Fruit fly (Drosophila melanogaster) whole organism, embryonic: ENCODE measurements around the gene MFS9.

Source experiments
- Atf-2 ChIP-seq: fragments of 200-800 bp; sonication (Bioruptor generic); optimal IDR thresholded peaks from 2 replicates; lab custom pipeline; 2016; ENCODE audit warnings: missing biosample characterization, missing genetic modification characterization
- Awh ChIP-seq: fragments of 200-800 bp; sonication (Bioruptor generic); IDR thresholded peaks from 2 replicates; pipeline ENCODE4, ENCODE4 v1.3.6; 2022; ENCODE audit warnings: missing biosample characterization, missing genetic modification characterization
- BtbVII ChIP-seq: fragments of 200-800 bp; sonication (Bioruptor generic); optimal IDR thresholded peaks from 3 replicates; lab custom pipeline; 2017; ENCODE audit warnings: missing biosample characterization, mild to moderate bottlenecking, missing genetic modification characterization
- C15 ChIP-seq: fragments of 200-800 bp; sonication (Bioruptor generic); IDR thresholded peaks from 3 replicates; pipeline ENCODE4 v1.3.6; 2022; ENCODE audit warnings: missing biosample characterization, missing genetic modification characterization
- CG10274 ChIP-seq: fragments of 200-800 bp; sonication (Bioruptor generic); optimal IDR thresholded peaks from 3 replicates; lab custom pipeline; 2017; ENCODE audit warnings: missing biosample characterization, mild to moderate bottlenecking, missing genetic modification characterization
- CG10654 ChIP-seq: fragments of 200-800 bp; sonication (Bioruptor generic); optimal IDR thresholded peaks from 2 replicates; lab custom pipeline; 2016; ENCODE audit warnings: missing biosample characterization, missing genetic modification characterization
- CG11247 ChIP-seq: fragments of 200-800 bp; sonication (Bioruptor generic); IDR thresholded peaks from 2 replicates; pipeline ENCODE4 v1.3.6; 2022; ENCODE audit warnings: missing biosample characterization, missing genetic modification characterization
- CG11695 ChIP-seq: fragments of 200-800 bp; sonication (Bioruptor generic); IDR thresholded peaks from 3 replicates; pipeline ENCODE4 v1.3.6; 2022; ENCODE audit warnings: missing biosample characterization, missing genetic modification characterization
- CG12236 ChIP-seq: fragments of 200-800 bp; sonication (Bioruptor generic); optimal IDR thresholded peaks from 2 replicates; lab custom pipeline; 2016; ENCODE audit warnings: missing biosample characterization, missing genetic modification characterization
- CG13123 ChIP-seq: fragments of 200-800 bp; sonication (Bioruptor generic); optimal IDR thresholded peaks from 2 replicates; lab custom pipeline; 2016; ENCODE audit warnings: missing biosample characterization, missing genetic modification characterization
- CG13624 ChIP-seq: fragments of 200-800 bp; sonication (Bioruptor generic); optimal IDR thresholded peaks from 2 replicates; lab custom pipeline; 2016; ENCODE audit warnings: missing biosample characterization, missing genetic modification characterization
- CG13775 ChIP-seq: fragments of 200-800 bp; sonication (Bioruptor generic); optimal IDR thresholded peaks from 3 replicates; lab custom pipeline; 2017; ENCODE audit warnings: missing biosample characterization, mild to moderate bottlenecking, missing genetic modification characterization
- CG14667 ChIP-seq: fragments of 200-800 bp; sonication (Bioruptor generic); IDR thresholded peaks from 2 replicates; pipeline ENCODE4 v1.3.6; 2022; ENCODE audit warnings: missing biosample characterization, missing genetic modification characterization
- CG17612 ChIP-seq: fragments of 200-800 bp; sonication (Bioruptor generic); IDR thresholded peaks from 2 replicates; pipeline ENCODE4 v1.3.6; 2022; ENCODE audit warnings: missing biosample characterization, missing genetic modification characterization
- CG2116 ChIP-seq: fragments of 200-800 bp; sonication (Bioruptor generic); optimal IDR thresholded peaks from 3 replicates; lab custom pipeline; 2018; ENCODE audit warnings: missing biosample characterization, mild to moderate bottlenecking, missing genetic modification characterization
- CG2129 ChIP-seq: fragments of 200-800 bp; sonication (Bioruptor generic); IDR thresholded peaks from 2 replicates; pipeline ENCODE4 v1.3.6; 2022; ENCODE audit warnings: missing biosample characterization, missing genetic modification characterization; ENCODE audit not compliant: partially characterized antibody
- CG3726 ChIP-seq: fragments of 200-800 bp; sonication (Bioruptor generic); IDR thresholded peaks from 3 replicates; pipeline ENCODE4, ENCODE4 v1.3.6; 2022; ENCODE audit warnings: missing biosample characterization, missing genetic modification characterization
- CG4854 ChIP-seq: fragments of 200-800 bp; sonication (Bioruptor generic); optimal IDR thresholded peaks from 2 replicates; lab custom pipeline; 2016; ENCODE audit warnings: missing biosample characterization, missing genetic modification characterization, inconsistent platforms
- CG5245 ChIP-seq: fragments of 200-800 bp; sonication (Bioruptor generic); optimal IDR thresholded peaks from 3 replicates; lab custom pipeline; 2016; ENCODE audit warnings: missing biosample characterization, missing genetic modification characterization
- CG6272 ChIP-seq: fragments of 200-800 bp; sonication (Bioruptor generic); IDR thresholded peaks from 2 replicates; pipeline ENCODE4 v1.3.6; 2022; ENCODE audit warnings: missing biosample characterization, missing genetic modification characterization
- CG6791 ChIP-seq: fragments of 200-800 bp; sonication (Bioruptor generic); IDR thresholded peaks from 3 replicates; pipeline ENCODE4 v1.3.6; 2022; ENCODE audit warnings: missing biosample characterization, missing genetic modification characterization; ENCODE audit not compliant: partially characterized antibody
- CG6813 ChIP-seq: fragments of 200-800 bp; sonication (Bioruptor generic); optimal IDR thresholded peaks from 2 replicates; lab custom pipeline; 2017; ENCODE audit warnings: missing biosample characterization, missing genetic modification characterization, mild to moderate bottlenecking, moderate library complexity, missing genetic modification reagents
- CG7372 ChIP-seq: fragments of 200-800 bp; sonication (Bioruptor generic); IDR thresholded peaks from 2 replicates; pipeline ENCODE4 v1.3.6; 2022; ENCODE audit warnings: missing biosample characterization, missing genetic modification characterization
- CG7987 ChIP-seq: fragments of 200-800 bp; sonication (Bioruptor generic); optimal IDR thresholded peaks from 2 replicates; lab custom pipeline; 2018; ENCODE audit warnings: missing biosample characterization, mild to moderate bottlenecking, missing genetic modification characterization, moderate library complexity
- Deaf1 ChIP-seq: fragments of 200-800 bp; optimal IDR thresholded peaks from 3 replicates; lab custom pipeline; 2019; ENCODE audit warnings: missing biosample characterization, mild to moderate bottlenecking, missing genetic modification characterization, moderate library complexity
- Doc2 ChIP-seq: fragments of 200-800 bp; sonication (Bioruptor generic); IDR thresholded peaks from 2 replicates; pipeline ENCODE4 v1.3.6; 2022; ENCODE audit warnings: missing biosample characterization, missing genetic modification characterization
- Gug ChIP-seq: fragments of 200-800 bp; sonication (Bioruptor generic); IDR thresholded peaks from 4 replicates; pipeline ENCODE4 v1.3.6; 2022; ENCODE audit warnings: missing biosample characterization, missing genetic modification characterization
- HHEX ChIP-seq: fragments of 200-800 bp; sonication (Bioruptor generic); optimal IDR thresholded peaks from 3 replicates; lab custom pipeline; 2017; ENCODE audit warnings: missing biosample characterization, mild to moderate bottlenecking, missing genetic modification characterization, missing genetic modification reagents
- HLH54F ChIP-seq: fragments of 200-800 bp; sonication (Bioruptor generic); optimal IDR thresholded peaks from 3 replicates; lab custom pipeline; 2016; ENCODE audit warnings: missing biosample characterization, missing genetic modification characterization
- Hey ChIP-seq: fragments of 200-800 bp; sonication (Bioruptor generic); optimal IDR thresholded peaks from 3 replicates; lab custom pipeline; 2018; ENCODE audit warnings: missing biosample characterization, mild to moderate bottlenecking, missing genetic modification characterization
- Hr78 ChIP-seq, 2 experiments: fragments of 200-800 bp in 1 of 2; fragments of >200 bp in 1 of 2; sonication (Bioruptor generic) in 1 of 2; optimal IDR thresholded peaks; 2 replicates each; lab custom pipeline; 2017 to 2019; ENCODE audit warnings: missing biosample characterization in 2 of 2, missing genetic modification characterization in 2 of 2, mild to moderate bottlenecking in 1 of 2, moderate library complexity in 1 of 2
- Med ChIP-seq: fragments of 200-800 bp; sonication (Bioruptor generic); peaks from one replicate; lab custom pipeline; 2016; ENCODE audit warnings: missing biosample characterization, missing genetic modification characterization, mild to moderate bottlenecking, inconsistent platforms, moderate library complexity
- NK7.1 ChIP-seq: fragments of 200-800 bp; sonication (Bioruptor generic); optimal IDR thresholded peaks from 3 replicates; lab custom pipeline; 2016; ENCODE audit warnings: missing biosample characterization, missing genetic modification characterization
- Stat92E ChIP-seq, 3 experiments: fragments of >200 bp in 2 of 3; fragments of 200-800 bp in 1 of 3; sonication (Bioruptor generic) in 1 of 3; optimal IDR thresholded peaks; 2 replicates each; lab custom pipeline; 2017 to 2019; ENCODE audit warnings: missing biosample characterization in 3 of 3, missing genetic modification characterization in 3 of 3, mild to moderate bottlenecking in 1 of 3, moderate library complexity in 1 of 3
- Usf ChIP-seq: fragments of 200-800 bp; sonication (Bioruptor generic); optimal IDR thresholded peaks from 2 replicates; lab custom pipeline; 2017; ENCODE audit warnings: missing genotype, missing biosample characterization, missing genetic modification characterization
- Xbp1 ChIP-seq: fragments of 200-800 bp; sonication (Bioruptor generic); optimal IDR thresholded peaks from 3 replicates; lab custom pipeline; 2016; ENCODE audit warnings: missing biosample characterization, mild to moderate bottlenecking, missing genetic modification characterization
- chif ChIP-seq, 2 experiments: fragments of 200-800 bp; sonication (Bioruptor generic); optimal IDR thresholded peaks; 3 replicates each; lab custom pipeline; 2016; ENCODE audit warnings: missing biosample characterization in 2 of 2, missing genetic modification characterization in 2 of 2
- emc ChIP-seq: fragments of 200-800 bp; sonication (Bioruptor generic); optimal IDR thresholded peaks from 2 replicates; lab custom pipeline; 2016; ENCODE audit warnings: missing biosample characterization, missing genetic modification characterization
- fu2 ChIP-seq: fragments of 200-800 bp; sonication (Bioruptor generic); optimal IDR thresholded peaks from 2 replicates; lab custom pipeline; 2016; ENCODE audit warnings: missing biosample characterization, missing genetic modification characterization
- hkb ChIP-seq, 2 experiments: fragments of 200-800 bp in 1 of 2; fragments of >200 bp in 1 of 2; sonication (Bioruptor generic) in 1 of 2; IDR thresholded peaks in 1 of 2; optimal IDR thresholded peaks in 1 of 2; 2 replicates each; pipeline versions ENCODE4 v1.3.6 to Lab custom; 2017 to 2022; ENCODE audit warnings: missing biosample characterization in 1 of 2, missing genetic modification characterization in 1 of 2
- knrl ChIP-seq: fragments of 200-800 bp; sonication (Bioruptor generic); IDR thresholded peaks from 3 replicates; pipeline ENCODE4 v1.3.6; 2022; ENCODE audit warnings: missing biosample characterization, missing genetic modification characterization; ENCODE audit not compliant: partially characterized antibody
- lilli ChIP-seq: fragments of 200-800 bp; sonication (Bioruptor generic); optimal IDR thresholded peaks from 3 replicates; lab custom pipeline; 2016; ENCODE audit warnings: missing biosample characterization, missing genetic modification characterization
- nerfin-2 ChIP-seq: fragments of 200-800 bp; sonication (Bioruptor generic); IDR thresholded peaks from 2 replicates; pipeline ENCODE4 v1.3.6; 2022; ENCODE audit warnings: missing biosample characterization, missing genetic modification characterization; ENCODE audit not compliant: partially characterized antibody
- odd ChIP-seq: fragments of 200-800 bp; sonication (Bioruptor generic); optimal IDR thresholded peaks from 2 replicates; lab custom pipeline; 2017; ENCODE audit warnings: missing biosample characterization, mild to moderate bottlenecking, missing genetic modification characterization
- ro ChIP-seq: fragments of 200-800 bp; sonication (Bioruptor generic); IDR thresholded peaks from 2 replicates; pipeline ENCODE4 v1.3.6; 2022; ENCODE audit warnings: missing biosample characterization, missing genetic modification characterization
- sd ChIP-seq: fragments of 200-800 bp; sonication (Bioruptor generic); optimal IDR thresholded peaks from 3 replicates; lab custom pipeline; 2018; ENCODE audit warnings: missing biosample characterization, mild to moderate bottlenecking, missing genetic modification characterization, moderate library complexity
- sim ChIP-seq: fragments of 200-800 bp; sonication (Bioruptor generic); IDR thresholded peaks from 2 replicates; pipeline ENCODE4 v1.3.6; 2022; ENCODE audit warnings: missing biosample characterization, missing genetic modification characterization
- sob ChIP-seq: fragments of 200-800 bp; sonication (Bioruptor generic); IDR thresholded peaks from 2 replicates; pipeline ENCODE4 v1.3.6; 2022; ENCODE audit warnings: missing biosample characterization, missing genetic modification characterization
- tin ChIP-seq: fragments of 200-800 bp; sonication (Bioruptor generic); optimal IDR thresholded peaks from 3 replicates; lab custom pipeline; 2016; ENCODE audit warnings: missing biosample characterization, missing genetic modification characterization
- zfh2 ChIP-seq: fragments of 200-800 bp; sonication (Bioruptor generic); optimal IDR thresholded peaks from 2 replicates; lab custom pipeline; 2016; ENCODE audit warnings: missing biosample characterization, missing genetic modification characterization

The MFS9 gene

DNA sequence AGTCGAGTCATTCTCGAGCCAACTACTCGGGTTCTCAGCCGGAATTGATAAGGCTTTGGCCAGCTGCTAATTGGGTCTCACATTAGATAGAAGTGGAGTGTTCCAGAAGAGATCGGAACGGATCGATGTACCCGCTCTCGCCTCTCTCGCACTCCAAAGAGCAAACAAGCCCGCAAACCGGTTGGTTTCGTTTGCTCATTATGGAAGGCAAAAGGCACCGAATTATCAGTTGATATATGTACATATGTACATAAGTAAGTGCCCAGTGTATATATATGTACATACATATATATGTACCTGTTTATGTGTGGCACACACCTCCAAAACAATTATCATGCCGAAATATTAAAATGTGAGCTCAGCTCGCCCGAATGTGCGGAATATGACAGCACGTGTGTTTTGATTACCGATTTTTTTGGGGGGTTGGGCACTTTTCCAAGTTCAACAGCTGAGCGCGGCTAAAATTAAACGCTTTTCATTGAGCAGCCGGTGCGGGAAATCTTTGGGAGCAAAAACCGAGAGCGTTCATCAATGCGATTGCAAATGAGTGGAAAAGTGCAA is 43.5 kb upstream of the MFS9 start (continued):
- no peak for TF ChIP-seq NK7.1 (GFP tag; lab: Kevin White, UChicago)
- peak; percentile 53 for TF ChIP-seq odd (GFP tag; lab: Kevin White, UChicago)
- no peak for TF ChIP-seq Atf-2
- TF ChIP-seq CG7372, result no peak; the same call in 1 of the 2 replicates
- TF ChIP-seq CG10654, result no peak
- TF ChIP-seq zfh2 (GFP tag; lab: Kevin White, UChicago), result no peak
- TF ChIP-seq C15 (GFP tag; lab: Robert Waterston, UW), result no peak
- TF ChIP-seq CG14667 (GFP tag; lab: Robert Waterston, UW), result no peak
- TF ChIP-seq Hr78 (GFP tag; optimal IDR thresholded peaks at IDR 0.05; lab: Kevin White, UChicago), result no peak
- no peak for TF ChIP-seq CG13624 (GFP tag; lab: Kevin White, UChicago)
- no peak for TF ChIP-seq chif (GFP tag; optimal IDR thresholded peaks at IDR 0.05; lab: Kevin White, UChicago)
- no peak for TF ChIP-seq Deaf1 (tag; lab: Kevin White, UChicago)
- TF ChIP-seq CG10274, result no peak
- no peak for TF ChIP-seq BtbVII (GFP tag; lab: Kevin White, UChicago)
- no peak for TF ChIP-seq CG6791 (GFP tag; lab: Robert Waterston, UW)
- TF ChIP-seq lilli (GFP tag; lab: Kevin White, UChicago), result no peak
- TF ChIP-seq CG4854 (GFP tag; lab: Kevin White, UChicago), result no peak
- no peak for TF ChIP-seq fu2 (GFP tag; lab: Kevin White, UChicago)
- no peak for TF ChIP-seq knrl (GFP tag; lab: Robert Waterston, UW)
- no peak for TF ChIP-seq Med (GFP tag; lab: Kevin White, UChicago)
- no peak for TF ChIP-seq hkb (optimal IDR thresholded peaks at IDR 0.05; lab: Kevin White, UChicago)
- TF ChIP-seq hkb (GFP tag; IDR thresholded peaks at IDR 0.05; lab: Robert Waterston, UW), result peak; percentile 8
- no peak for TF ChIP-seq CG13775
- no peak for TF ChIP-seq nerfin-2 (GFP tag; lab: Robert Waterston, UW)
- peak; percentile 35; the same call in 1 of the 2 replicates for TF ChIP-seq Awh
- peak; percentile 68 for TF ChIP-seq Hey
- TF ChIP-seq HLH54F, result no peak
- no peak for TF ChIP-seq tin (GFP tag; lab: Kevin White, UChicago)
- TF ChIP-seq CG3726 (GFP tag; lab: Robert Waterston, UW), result no peak
- TF ChIP-seq CG6272 (GFP tag; lab: Robert Waterston, UW), result no peak
- peak; percentile 50 for TF ChIP-seq HHEX
- no peak for TF ChIP-seq Usf (GFP tag; lab: Kevin White, UChicago)
- no peak for TF ChIP-seq Gug (GFP tag; lab: Robert Waterston, UW)
- no peak for TF ChIP-seq CG2116 (GFP tag; lab: Kevin White, UChicago)
- peak; percentile 4 for TF ChIP-seq sd (tag; lab: Kevin White, UChicago)
- TF ChIP-seq emc, result no peak
- TF ChIP-seq sim (GFP tag; lab: Robert Waterston, UW), result 0 out of 2 replicates have a peak, but pooled peaks have one; percentile 24
- TF ChIP-seq CG2129 (GFP tag; lab: Robert Waterston, UW), result no peak
- TF ChIP-seq Xbp1 (GFP tag; lab: Kevin White, UChicago), result no peak
- TF ChIP-seq CG6813, result peak; percentile 51
- no peak for TF ChIP-seq CG12236 (GFP tag; lab: Kevin White, UChicago)
- TF ChIP-seq CG5245 (GFP tag; lab: Kevin White, UChicago), result no peak
- no peak for TF ChIP-seq sob (GFP tag; lab: Robert Waterston, UW)
- no peak for TF ChIP-seq Doc2
- peak in 1 of 3 experiments; percentile 37 for TF ChIP-seq Stat92E (GFP tag; optimal IDR thresholded peaks at IDR 0.05; lab: Kevin White, UChicago)
- no peak for TF ChIP-seq CG11247
- no peak for TF ChIP-seq ro (GFP tag; lab: Robert Waterston, UW)
- no peak for TF ChIP-seq CG17612
- TF ChIP-seq CG13123 (GFP tag; lab: Kevin White, UChicago), result no peak
- no peak for TF ChIP-seq CG7987 (GFP tag; lab: Kevin White, UChicago)
- TF ChIP-seq CG11695 (GFP tag; lab: Robert Waterston, UW), result peak; percentile 6; the same call in 1 of the 3 replicates
